Worm (Caenorhabditis elegans): ENCODE data around the gene sul-2.

sul-2 gene

DNA sequence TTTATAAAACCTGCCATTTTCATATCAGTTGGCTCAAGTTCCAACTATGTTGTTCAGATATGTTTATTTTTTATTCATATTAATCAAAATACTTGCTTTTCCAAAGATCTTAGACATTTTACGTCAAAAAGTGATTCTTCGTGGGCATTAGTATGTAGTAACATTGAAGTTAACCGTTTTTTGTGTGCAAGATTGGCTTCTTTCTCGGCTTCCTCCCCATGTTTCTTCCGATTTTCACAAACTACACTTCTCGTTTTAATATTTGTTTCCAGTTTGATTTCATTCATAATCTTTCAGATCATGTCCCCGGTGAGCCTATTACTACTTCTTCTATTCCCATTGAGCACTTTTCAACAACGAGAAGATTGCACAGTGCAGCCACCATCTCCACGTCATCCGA is at the start of gene sul-2:
Gene sul-2, plus strand, starts transcription at position 301 of the 400 bp plus-strand sequence.
- TF ChIP-seq F13H6.1 (tag; optimal IDR thresholded peaks at IDR 0.05) (no peak), dmd-4 (tag; optimal IDR thresholded peaks at IDR 0.05; ENCODE audit: borderline replicate concordance) (no peak), gmeb-2 (tag; optimal IDR thresholded peaks at IDR 0.05) (no peak), dve-1 (tag; optimal IDR thresholded peaks at IDR 0.05) (no peak), nhr-11 (tag; optimal IDR thresholded peaks at IDR 0.05) (no peak), C08G9.2 (tag; optimal IDR thresholded peaks at IDR 0.05) (no peak), ahr-1 (tag; optimal IDR thresholded peaks at IDR 0.05) (no peak), nfya-1 (tag; optimal IDR thresholded peaks at IDR 0.05) (no peak), madf-2 (tag; optimal IDR thresholded peaks at IDR 0.05) (no peak)

DNA sequence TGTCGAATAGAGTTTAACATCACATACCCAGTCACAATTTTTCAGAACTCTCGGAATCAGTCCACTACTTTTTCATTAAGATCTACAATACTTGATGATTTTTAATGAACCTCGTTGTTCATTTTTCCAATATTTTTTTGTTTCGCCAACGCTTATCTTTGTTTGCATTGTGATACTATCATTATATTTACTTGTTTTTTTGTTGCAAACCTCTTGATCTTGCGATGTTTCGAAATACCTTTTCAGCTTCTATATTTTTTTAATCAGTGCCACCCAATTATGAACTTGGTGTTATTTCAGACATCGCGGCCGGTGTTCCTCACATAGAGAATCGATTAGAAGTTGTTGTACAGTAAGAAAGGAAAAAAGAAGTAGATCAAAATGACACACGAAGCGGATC is 48.9 kb upstream of the sul-2 start, which contains the start of gene myo-5:
Gene myo-5, plus strand, starts transcription at position 301 of the 400 bp plus-strand sequence.
- TF ChIP-seq nhr-11 (tag; optimal IDR thresholded peaks at IDR 0.05) (no peak), ref-2 (tag; optimal IDR thresholded peaks at IDR 0.05) (no peak), F13H6.1 (tag; optimal IDR thresholded peaks at IDR 0.05) (no peak), rnt-1 (tag; optimal IDR thresholded peaks at IDR 0.05) (no peak), ceh-30 (tag; optimal IDR thresholded peaks at IDR 0.05) (no peak), unc-42 (tag; optimal IDR thresholded peaks at IDR 0.05) (no peak), gmeb-2 (tag; optimal IDR thresholded peaks at IDR 0.05) (no peak)

DNA sequence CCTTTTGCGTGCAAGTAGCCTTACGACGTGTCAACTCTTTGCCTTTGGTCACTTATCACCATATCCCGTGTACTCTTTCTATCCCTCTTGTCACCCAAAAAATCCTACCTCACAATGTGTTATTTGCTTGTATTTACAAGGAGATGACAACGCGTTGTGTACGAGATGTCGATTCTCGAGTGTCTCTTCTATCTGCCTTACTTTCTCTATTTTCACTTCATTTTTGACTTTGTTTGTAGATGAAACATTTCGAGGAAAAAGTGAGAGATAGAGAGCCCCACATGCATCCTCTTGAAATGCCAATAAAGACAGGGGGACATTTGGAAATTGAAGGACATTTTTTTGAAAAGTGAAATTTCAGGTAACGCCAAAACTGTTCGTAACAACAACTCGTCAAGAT is 46.7 kb upstream of the sul-2 start:
- TF ChIP-seq K09A11.1 (tag; optimal IDR thresholded peaks at IDR 0.05; ENCODE audit: insufficient read depth) (no peak), ceh-45 (GFP tag; IDR thresholded peaks at IDR 0.05) (no peak), hlh-13 (GFP tag; optimal IDR thresholded peaks at IDR 0.05) (no peak), unc-55 (GFP tag; optimal IDR thresholded peaks at IDR 0.05) (no peak), hlh-8 (tag; optimal IDR thresholded peaks at IDR 0.05) (no peak), syd-9 (tag; optimal IDR thresholded peaks at IDR 0.05) (no peak), dve-1 (tag; optimal IDR thresholded peaks at IDR 0.05) (no peak), fkh-6 (tag; optimal IDR thresholded peaks at IDR 0.05) (no peak), lim-6 (tag; optimal IDR thresholded peaks at IDR 0.05) (no peak), ceh-2 (tag; optimal IDR thresholded peaks at IDR 0.05) (no peak), pax-1 (tag; optimal IDR thresholded peaks at IDR 0.05) (no peak)

DNA sequence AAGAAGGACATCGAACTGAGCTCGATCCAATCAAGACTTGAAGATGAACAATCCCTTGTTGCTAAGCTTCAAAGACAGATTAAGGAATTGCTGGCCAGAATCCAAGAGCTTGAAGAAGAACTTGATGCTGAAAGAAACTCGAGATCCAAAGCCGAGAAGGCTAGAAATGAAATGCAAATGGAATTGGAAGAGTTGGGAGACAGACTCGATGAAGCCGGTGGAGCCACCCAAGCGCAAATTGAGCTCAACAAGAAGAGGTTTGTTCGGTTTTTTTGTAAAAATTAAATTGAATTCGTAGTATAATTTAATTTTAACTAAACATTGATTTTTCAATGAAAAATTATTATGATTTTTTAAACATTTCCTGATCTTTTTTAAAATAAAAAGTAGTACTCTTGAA is 43.0 kb upstream of the sul-2 start:
- TF ChIP-seq npax-4 (tag; optimal IDR thresholded peaks at IDR 0.05) (no peak), unc-42 (tag; optimal IDR thresholded peaks at IDR 0.05) (no peak), ceh-31 (tag; optimal IDR thresholded peaks at IDR 0.05) (no peak), fax-1 (tag; optimal IDR thresholded peaks at IDR 0.05) (no peak), hlh-13 (GFP tag; optimal IDR thresholded peaks at IDR 0.05) (no peak), hlh-30 (tag; optimal IDR thresholded peaks at IDR 0.05; ENCODE audit: insufficient read depth) (no peak)

DNA sequence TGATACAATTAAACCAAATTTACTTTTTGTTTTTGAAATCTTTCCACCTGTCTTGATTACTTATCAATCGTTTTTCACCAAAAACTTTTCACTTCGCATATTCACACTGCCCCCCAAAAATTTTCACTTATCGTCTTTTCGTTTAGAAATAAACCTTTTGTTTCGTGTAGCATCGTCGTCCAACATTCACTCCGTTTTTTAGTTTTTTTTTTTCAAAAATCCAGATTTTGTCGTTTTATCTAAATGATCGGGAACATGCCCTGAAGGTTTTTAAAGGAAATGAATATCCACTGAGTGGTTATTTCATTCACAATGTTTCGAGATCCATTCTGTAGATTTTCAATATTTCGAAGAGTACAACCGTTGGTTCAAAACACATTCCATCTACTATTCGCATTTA is 39.6 kb upstream of the sul-2 start, which contains the start of gene D1014.7:
Gene D1014.7, plus strand, starts transcription at position 301 of the 400 bp plus-strand sequence.
- no peak for TF ChIP-seq gmeb-2 (tag; optimal IDR thresholded peaks at IDR 0.05)
- no peak for TF ChIP-seq sox-2 (GFP tag; IDR thresholded peaks at IDR 0.05)
- TF ChIP-seq elt-2 (tag; optimal IDR thresholded peaks at IDR 0.05) = no peak
- no peak for TF ChIP-seq fkh-10 (GFP tag; optimal IDR thresholded peaks at IDR 0.05)
- TF ChIP-seq ceh-24 (tag; optimal IDR thresholded peaks at IDR 0.05) = no peak
- no peak for TF ChIP-seq C38D4.7 (GFP tag; optimal IDR thresholded peaks at IDR 0.05)
- no peak for TF ChIP-seq elt-4 (tag; optimal IDR thresholded peaks at IDR 0.05)
- TF ChIP-seq npax-4 (tag; optimal IDR thresholded peaks at IDR 0.05) = no peak
- no peak for TF ChIP-seq pax-1 (tag; optimal IDR thresholded peaks at IDR 0.05)
- no peak for TF ChIP-seq ceh-48 (tag; optimal IDR thresholded peaks at IDR 0.05)
- no peak for TF ChIP-seq unc-42 (tag; optimal IDR thresholded peaks at IDR 0.05)
- no peak for TF ChIP-seq dmd-4 (tag; optimal IDR thresholded peaks at IDR 0.05; ENCODE audit: borderline replicate concordance)
- no peak for TF ChIP-seq pqm-1 (tag; optimal IDR thresholded peaks at IDR 0.05)
- TF ChIP-seq ceh-19 (GFP tag; optimal IDR thresholded peaks at IDR 0.05) = no peak
- TF ChIP-seq hlh-13 (GFP tag; optimal IDR thresholded peaks at IDR 0.05) = no peak
- no peak for TF ChIP-seq T23F11.4 (GFP tag; optimal IDR thresholded peaks at IDR 0.05)
